Fruit fly (Drosophila melanogaster) whole organism, embryonic: ENCODE data around the gene CG10874.

Source experiments
- Ada2b ChIP-seq: fragments of 200-800 bp; sonication (Bioruptor generic); IDR thresholded peaks from 2 replicates; pipeline ENCODE4 v1.3.6; 2022; ENCODE audit warnings: missing biosample characterization, missing genetic modification characterization
- Aef1 ChIP-seq: fragments of 200-800 bp; sonication (Bioruptor generic); IDR thresholded peaks from 3 replicates; pipeline ENCODE4 v1.3.6; 2022; ENCODE audit warnings: missing biosample characterization, missing genetic modification characterization
- C15 ChIP-seq: fragments of 200-800 bp; sonication (Bioruptor generic); IDR thresholded peaks from 3 replicates; pipeline ENCODE4 v1.3.6; 2022; ENCODE audit warnings: missing biosample characterization, missing genetic modification characterization
- CG10431 ChIP-seq: fragments of 200-800 bp; sonication (Bioruptor generic); optimal IDR thresholded peaks from 3 replicates; lab custom pipeline; 2018; ENCODE audit warnings: missing biosample characterization, mild to moderate bottlenecking, missing genetic modification characterization
- CG11093 ChIP-seq: fragments of 200-800 bp; sonication (Bioruptor generic); IDR thresholded peaks from 3 replicates; pipeline ENCODE4 v1.3.6; 2022; ENCODE audit warnings: missing biosample characterization, missing genetic modification characterization
- CG11560 ChIP-seq: fragments of 200-800 bp; sonication (Bioruptor generic); IDR thresholded peaks from 3 replicates; pipeline ENCODE4 v1.3.6; 2022; ENCODE audit warnings: missing biosample characterization, missing genetic modification characterization
- CG13296 ChIP-seq: fragments of 200-800 bp; sonication (Bioruptor generic); optimal IDR thresholded peaks from 3 replicates; lab custom pipeline; 2018; ENCODE audit warnings: missing biosample characterization, mild to moderate bottlenecking, missing genetic modification characterization
- CG14014 ChIP-seq: fragments of 200-800 bp; sonication (Bioruptor generic); IDR thresholded peaks from 2 replicates; pipeline ENCODE4 v1.3.6; 2022; ENCODE audit warnings: missing biosample characterization, missing genetic modification characterization
- CG14441 ChIP-seq: fragments of 200-800 bp; sonication (Bioruptor generic); IDR thresholded peaks from 2 replicates; pipeline ENCODE4 v1.3.6; 2022; ENCODE audit warnings: missing biosample characterization, missing genetic modification characterization
- CG14710 ChIP-seq: fragments of 200-800 bp; sonication (Bioruptor generic); optimal IDR thresholded peaks from 3 replicates; lab custom pipeline; 2019; ENCODE audit warnings: missing biosample characterization, mild to moderate bottlenecking, missing genetic modification characterization, moderate library complexity
- CG15696 ChIP-seq: fragments of 200-800 bp; sonication (Bioruptor generic); optimal IDR thresholded peaks from 2 replicates; lab custom pipeline; 2019; ENCODE audit warnings: missing biosample characterization, mild to moderate bottlenecking, missing genetic modification characterization, moderate library complexity
- CG1647 ChIP-seq: fragments of 200-800 bp; sonication (Bioruptor generic); optimal IDR thresholded peaks from 3 replicates; lab custom pipeline; 2016; ENCODE audit warnings: missing biosample characterization, missing genetic modification characterization
- CG16813 ChIP-seq: fragments of 200-800 bp; sonication (Bioruptor generic); IDR thresholded peaks from 3 replicates; pipeline ENCODE4 v1.3.6; 2022; ENCODE audit warnings: missing biosample characterization, missing genetic modification characterization; ENCODE audit not compliant: partially characterized antibody
- CG16863 ChIP-seq: fragments of 200-800 bp; sonication (Bioruptor generic); optimal IDR thresholded peaks from 3 replicates; lab custom pipeline; 2016; ENCODE audit warnings: missing biosample characterization, missing genetic modification characterization
- CG17359 ChIP-seq: fragments of 200-800 bp; sonication (Bioruptor generic); optimal IDR thresholded peaks from 3 replicates; lab custom pipeline; 2018; ENCODE audit warnings: missing biosample characterization, mild to moderate bottlenecking, missing genetic modification characterization, moderate library complexity
- CG18619 ChIP-seq: fragments of 200-800 bp; sonication (Bioruptor generic); optimal IDR thresholded peaks from 3 replicates; lab custom pipeline; 2017; ENCODE audit warnings: missing biosample characterization, mild to moderate bottlenecking, missing genetic modification characterization
- CG3065 ChIP-seq: fragments of 200-800 bp; sonication (Bioruptor generic); optimal IDR thresholded peaks from 2 replicates; lab custom pipeline; 2016; ENCODE audit warnings: missing biosample characterization, missing genetic modification characterization
- CG3726 ChIP-seq: fragments of 200-800 bp; sonication (Bioruptor generic); IDR thresholded peaks from 3 replicates; pipeline ENCODE4, ENCODE4 v1.3.6; 2022; ENCODE audit warnings: missing biosample characterization, missing genetic modification characterization
- CG3838 ChIP-seq: fragments of 200-800 bp; sonication (Bioruptor generic); optimal IDR thresholded peaks from 3 replicates; lab custom pipeline; 2016; ENCODE audit warnings: missing biosample characterization, missing genetic modification characterization
- CG4404 ChIP-seq: fragments of 200-800 bp; sonication (Bioruptor generic); IDR thresholded peaks from 2 replicates; pipeline ENCODE4 v1.3.6; 2022; ENCODE audit warnings: missing biosample characterization, missing genetic modification characterization
- CG4424 ChIP-seq: fragments of 200-800 bp; sonication (Bioruptor generic); optimal IDR thresholded peaks from 3 replicates; lab custom pipeline; 2016; ENCODE audit warnings: missing biosample characterization, missing genetic modification characterization
- CG5180 ChIP-seq: fragments of 200-800 bp; sonication (Bioruptor generic); optimal IDR thresholded peaks from 3 replicates; lab custom pipeline; 2017; ENCODE audit warnings: missing biosample characterization, missing genetic modification characterization, mild to moderate bottlenecking, moderate library complexity, missing genetic modification reagents
- CG7928 ChIP-seq: fragments of 200-800 bp; sonication (Bioruptor generic); optimal IDR thresholded peaks from 2 replicates; lab custom pipeline; 2017; ENCODE audit warnings: missing biosample characterization, mild to moderate bottlenecking, missing genetic modification characterization
- D19B ChIP-seq: fragments of 200-800 bp; sonication (Bioruptor generic); optimal IDR thresholded peaks from 2 replicates; lab custom pipeline; 2017; ENCODE audit warnings: missing biosample characterization, mild to moderate bottlenecking, missing genetic modification characterization
- Dbx ChIP-seq: fragments of 200-800 bp; sonication (Bioruptor generic); IDR thresholded peaks from 3 replicates; pipeline ENCODE4 v1.3.6; 2022; ENCODE audit warnings: missing biosample characterization, missing genetic modification characterization
- Dfd ChIP-seq, 2 experiments: fragments of >200 bp; optimal IDR thresholded peaks; 2 replicates each; lab custom pipeline; 2017; ENCODE audit warnings: missing biosample characterization in 2 of 2, missing genetic modification characterization in 2 of 2
- HLH3B ChIP-seq: fragments of 200-800 bp; sonication (Bioruptor generic); IDR thresholded peaks from 2 replicates; pipeline ENCODE4 v1.3.6; 2022; ENCODE audit warnings: missing biosample characterization, missing genetic modification characterization
- HLH4C ChIP-seq: fragments of 200-800 bp; sonication (Bioruptor generic); IDR thresholded peaks from 3 replicates; pipeline ENCODE4 v1.3.6; 2022; ENCODE audit warnings: missing biosample characterization, missing genetic modification characterization; ENCODE audit not compliant: partially characterized antibody
- Hr39 ChIP-seq: fragments of >200 bp; optimal IDR thresholded peaks from 2 replicates; lab custom pipeline; 2017
- Rfx ChIP-seq: fragments of 200-800 bp; sonication (Bioruptor generic); IDR thresholded peaks from 2 replicates; pipeline ENCODE4 v1.3.6; 2022; ENCODE audit warnings: missing biosample characterization, missing genetic modification characterization
- Tbp ChIP-seq: fragments of >200 bp; optimal IDR thresholded peaks from 2 replicates; lab custom pipeline; 2018; ENCODE audit warnings: missing biosample characterization, missing genetic modification characterization
- bab2 ChIP-seq: fragments of 200-800 bp; sonication (Bioruptor generic); optimal IDR thresholded peaks from 2 replicates; lab custom pipeline; 2016; ENCODE audit warnings: missing biosample characterization, missing genetic modification characterization
- chinmo ChIP-seq: fragments of 200-800 bp; sonication (Bioruptor generic); IDR thresholded peaks from 4 replicates; pipeline ENCODE4 v1.3.6; 2022; ENCODE audit warnings: missing biosample characterization, missing genetic modification characterization; ENCODE audit not compliant: partially characterized antibody
- danr ChIP-seq: fragments of 200-800 bp; sonication (Bioruptor generic); IDR thresholded peaks from 2 replicates; pipeline ENCODE4 v1.3.6; 2022; ENCODE audit warnings: missing biosample characterization, missing genetic modification characterization
- ftz-f1 ChIP-seq: fragments of 200-800 bp; sonication (Bioruptor generic); optimal IDR thresholded peaks from 2 replicates; lab custom pipeline; 2016; ENCODE audit warnings: missing biosample characterization, missing genetic modification characterization
- gcm2 ChIP-seq: fragments of 200-800 bp; sonication (Bioruptor generic); optimal IDR thresholded peaks from 2 replicates; lab custom pipeline; 2016; ENCODE audit warnings: missing biosample characterization, missing genetic modification characterization
- grau ChIP-seq: fragments of 200-800 bp; optimal IDR thresholded peaks from 3 replicates; lab custom pipeline; 2019; ENCODE audit warnings: missing biosample characterization, mild to moderate bottlenecking, missing genetic modification characterization, moderate library complexity
- hb ChIP-seq: fragments of 200-800 bp; sonication (Bioruptor generic); IDR thresholded peaks from 3 replicates; pipeline ENCODE4 v1.3.6; 2022; ENCODE audit warnings: missing biosample characterization, missing genetic modification characterization; ENCODE audit not compliant: partially characterized antibody
- hkb ChIP-seq, 2 experiments: fragments of 200-800 bp in 1 of 2; fragments of >200 bp in 1 of 2; sonication (Bioruptor generic) in 1 of 2; IDR thresholded peaks in 1 of 2; optimal IDR thresholded peaks in 1 of 2; 2 replicates each; pipeline versions ENCODE4 v1.3.6 to Lab custom; 2017 to 2022; ENCODE audit warnings: missing biosample characterization in 1 of 2, missing genetic modification characterization in 1 of 2
- lab ChIP-seq: fragments of 200-800 bp; sonication (Bioruptor generic); optimal IDR thresholded peaks from 3 replicates; lab custom pipeline; 2017; ENCODE audit warnings: missing biosample characterization, missing genetic modification characterization, mild to moderate bottlenecking, moderate library complexity, missing genetic modification reagents
- lola ChIP-seq, 3 experiments: fragments of >200 bp in 2 of 3; fragments of 200-800 bp in 1 of 3; sonication (Bioruptor generic) in 1 of 3; optimal IDR thresholded peaks; 2 replicates each; lab custom pipeline; 2017 to 2019; ENCODE audit warnings: missing biosample characterization in 3 of 3, missing genetic modification characterization in 3 of 3, mild to moderate bottlenecking in 1 of 3, moderate library complexity in 1 of 3
- mam ChIP-seq: fragments of 200-800 bp; sonication (Bioruptor generic); optimal IDR thresholded peaks from 3 replicates; lab custom pipeline; 2016; ENCODE audit warnings: missing biosample characterization, missing genetic modification characterization
- mld ChIP-seq: fragments of 200-800 bp; sonication (Bioruptor generic); IDR thresholded peaks from 3 replicates; pipeline ENCODE4 v1.3.6; 2022; ENCODE audit warnings: missing biosample characterization, missing genetic modification characterization; ENCODE audit not compliant: partially characterized antibody
- pan ChIP-seq, 4 experiments: fragments of >200 bp in 3 of 4; fragments of 200-800 bp in 1 of 4; sonication (Bioruptor generic) in 1 of 4; optimal IDR thresholded peaks in 3 of 4; IDR thresholded peaks in 1 of 4; 2 replicates each; pipeline versions ENCODE4 v1.3.6 to Lab custom; 2017 to 2022; ENCODE audit warnings: missing biosample characterization in 2 of 4, missing genetic modification characterization in 2 of 4, mixed read lengths in 1 of 4
- pb ChIP-seq: fragments of 200-800 bp; sonication (Bioruptor generic); optimal IDR thresholded peaks from 3 replicates; lab custom pipeline; 2016; ENCODE audit warnings: missing biosample characterization, missing genetic modification characterization
- stc ChIP-seq: fragments of 200-800 bp; sonication (Bioruptor generic); IDR thresholded peaks from 2 replicates; pipeline ENCODE4 v1.3.6; 2022; ENCODE audit warnings: missing biosample characterization, missing genetic modification characterization
- stwl ChIP-seq: fragments of 200-800 bp; sonication (Bioruptor generic); optimal IDR thresholded peaks from 3 replicates; lab custom pipeline; 2018; ENCODE audit warnings: missing biosample characterization, mild to moderate bottlenecking, missing genetic modification characterization, moderate library complexity
- tgo ChIP-seq: fragments of 200-800 bp; sonication (Bioruptor generic); IDR thresholded peaks from 3 replicates; pipeline ENCODE4 v1.3.6; 2022; ENCODE audit warnings: missing biosample characterization, missing genetic modification characterization
- trh ChIP-seq: fragments of 200-800 bp; sonication (Bioruptor generic); optimal IDR thresholded peaks from 2 replicates; lab custom pipeline; 2016; ENCODE audit warnings: missing biosample characterization, missing genetic modification characterization
- z ChIP-seq: fragments of 200-800 bp; sonication (Bioruptor generic); IDR thresholded peaks from 3 replicates; pipeline ENCODE4 v1.3.6; 2022; ENCODE audit warnings: missing biosample characterization, missing genetic modification characterization

CG10874 gene

dm6 chr2L:2163568-2163953 lies 28.6 kb downstream of the CG10874 start (continued):
- peak; percentile 89 for TF ChIP-seq Rfx (GFP tag; lab: Robert Waterston, UW)
- TF ChIP-seq mld = no peak
- peak; percentile 73 for TF ChIP-seq CG3838 (GFP tag; lab: Kevin White, UChicago)
- peak; percentile 87 for TF ChIP-seq CG14014 (GFP tag; lab: Robert Waterston, UW)
- TF ChIP-seq D19B (GFP tag; lab: Kevin White, UChicago) = peak; percentile 29
- no peak for TF ChIP-seq hb (GFP tag; lab: Robert Waterston, UW)
- TF ChIP-seq mam (GFP tag; lab: Kevin White, UChicago) = peak; percentile 82
- no peak for TF ChIP-seq Hr39 (lab: Kevin White, UChicago)
- peak; percentile 74 for TF ChIP-seq CG10431 (GFP tag; lab: Kevin White, UChicago)
- peak in 1 of 3 experiments; percentile 93 for TF ChIP-seq lola (GFP tag; optimal IDR thresholded peaks at IDR 0.05; lab: Kevin White, UChicago)
- TF ChIP-seq gcm2 = peak; percentile 65
- no peak for TF ChIP-seq Dfd (GFP tag; optimal IDR thresholded peaks at IDR 0.05; lab: Kevin White, UChicago)
- TF ChIP-seq stc = peak; percentile 85
- peak; percentile 70; the same call in 2 of the 3 replicates for TF ChIP-seq CG11560 (tag; lab: Robert Waterston, UW)
- peak; percentile 96 for TF ChIP-seq CG4404 (GFP tag; lab: Robert Waterston, UW)
- peak; percentile 87 for TF ChIP-seq CG18619
- TF ChIP-seq CG11093 (GFP tag; lab: Robert Waterston, UW) = peak; percentile 88
- TF ChIP-seq CG3065 (GFP tag; lab: Kevin White, UChicago) = peak; percentile 75
- TF ChIP-seq HLH4C (GFP tag; lab: Robert Waterston, UW) = no peak
- peak; percentile 95 for TF ChIP-seq CG16863 (GFP tag; lab: Kevin White, UChicago)
- peak; percentile 87 for TF ChIP-seq CG4424 (GFP tag; lab: Kevin White, UChicago)
- peak; percentile 85 for TF ChIP-seq C15 (GFP tag; lab: Robert Waterston, UW)
- peak; percentile 39 for TF ChIP-seq ftz-f1
- no peak for TF ChIP-seq stwl (tag; lab: Kevin White, UChicago)
- peak; percentile 84 for TF ChIP-seq danr (GFP tag; lab: Robert Waterston, UW)
- TF ChIP-seq Aef1 (GFP tag; lab: Robert Waterston, UW) = peak; percentile 89
- no peak for TF ChIP-seq Tbp
- TF ChIP-seq CG14710 = peak; percentile 92
- peak; percentile 42 for TF ChIP-seq trh
- TF ChIP-seq CG13296 = peak; percentile 22
- TF ChIP-seq CG5180 = peak; percentile 72
- no peak for TF ChIP-seq chinmo
- peak; percentile 91 for TF ChIP-seq CG15696 (tag; lab: Kevin White, UChicago)
- no peak for TF ChIP-seq CG16813 (GFP tag; lab: Robert Waterston, UW)
- TF ChIP-seq pan (optimal IDR thresholded peaks at IDR 0.05; lab: Kevin White, UChicago) = no peak
- peak in 1 of 2 experiments; percentile 91 for TF ChIP-seq pan (GFP tag; optimal IDR thresholded peaks at IDR 0.05 in 1 of 2, IDR thresholded peaks at IDR 0.05 in 1 of 2)
- peak; percentile 91 for TF ChIP-seq CG3726
- peak; percentile 27 for TF ChIP-seq CG7928 (GFP tag; lab: Kevin White, UChicago)
- peak; percentile 80 for TF ChIP-seq Dbx (GFP tag; lab: Robert Waterston, UW)
- TF ChIP-seq bab2 (GFP tag; lab: Kevin White, UChicago) = peak; percentile 94
- TF ChIP-seq CG1647 (GFP tag; lab: Kevin White, UChicago) = peak; percentile 72
- peak; percentile 79 for TF ChIP-seq z (GFP tag; lab: Robert Waterston, UW)
- TF ChIP-seq tgo = peak; percentile 90
- peak; percentile 84 for TF ChIP-seq lab (GFP tag; lab: Kevin White, UChicago)
- TF ChIP-seq hkb (optimal IDR thresholded peaks at IDR 0.05; lab: Kevin White, UChicago) = no peak
- peak; percentile 91 for TF ChIP-seq hkb (GFP tag; IDR thresholded peaks at IDR 0.05; lab: Robert Waterston, UW)
- peak; percentile 86 for TF ChIP-seq CG14441 (GFP tag; lab: Robert Waterston, UW)
- peak; percentile 87 for TF ChIP-seq CG17359 (tag; lab: Kevin White, UChicago)
- peak; percentile 80 for TF ChIP-seq Ada2b (GFP tag; lab: Robert Waterston, UW)
- peak; percentile 82 for TF ChIP-seq grau (tag; lab: Kevin White, UChicago)
- TF ChIP-seq pb (GFP tag; lab: Kevin White, UChicago) = peak; percentile 90
- peak; percentile 91 for TF ChIP-seq HLH3B (GFP tag; lab: Robert Waterston, UW)
